Fruit fly (Drosophila melanogaster) whole organism: ENCODE measurements around the gene CG3630.

Experiments used
- Dll ChIP-seq: fragments of >200 bp; optimal IDR thresholded peaks from 2 replicates; lab custom pipeline; 2017
- pan ChIP-seq: fragments of >200 bp; optimal IDR thresholded peaks from 2 replicates; lab custom pipeline; 2017
- psq ChIP-seq: fragments of >200 bp; optimal IDR thresholded peaks from 2 replicates; lab custom pipeline; 2017

DNA sequence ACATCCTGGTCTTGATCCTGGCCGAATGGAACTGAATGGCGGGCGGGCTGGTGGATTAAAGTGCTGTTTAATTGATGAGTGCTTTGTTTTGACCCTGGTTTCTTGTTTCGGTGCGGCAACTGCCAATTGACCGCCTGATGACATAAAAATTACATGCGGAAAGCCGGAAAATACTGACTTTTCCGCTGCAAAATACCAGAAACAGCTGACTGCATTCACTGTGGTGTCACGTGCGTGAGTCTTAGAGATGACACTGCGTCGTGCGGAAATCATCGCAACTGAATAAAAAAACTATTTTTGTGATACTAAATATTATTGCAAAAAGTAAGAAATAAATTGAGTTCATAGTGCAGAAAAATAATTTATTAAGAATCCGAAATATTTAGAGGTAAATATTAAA is 12.5 kb upstream of the CG3630 start, which contains the start of gene bcn92:
- TF ChIP-seq Dll (lab: Kevin White, UChicago) (no peak), psq (no peak), pan (lab: Kevin White, UChicago) (no peak)
